Worm (Caenorhabditis elegans) whole organism, dauer: Measurements from ENCODE around the gene iff-2.

Experiments
- unc-62 ChIP-seq: sonication (generic microtip); optimal IDR thresholded peaks from 2 replicates; lab custom pipeline; 2017; ENCODE audit warnings: missing biosample characterization, missing genetic modification reagents, missing genetic modification characterization

Gene iff-2

ce11 chrII:8585036-8585627 lies 24.0 kb upstream of the iff-2 start, which contains the start of gene F54C9.11:
F54C9.11 (minus strand) TSS chrII:8585086.
- TF ChIP-seq unc-62, result no peak

- TF ChIP-seq unc-62, result no peak
These were observed 21.9 kb upstream of the iff-2 start for ce11 chrII:8583035-8583434.

ce11 chrII:8581700-8582099 lies 20.5 kb upstream of the iff-2 start, which contains the start of gene arl-1:
arl-1 (plus strand) TSS chrII:8582000.
- no peak for TF ChIP-seq unc-62

ce11 chrII:8577509-8578099 lies 16.4 kb upstream of the iff-2 start, which contains the start of gene F54C9.9:
F54C9.9 (plus strand) TSS chrII:8578049.
- no peak for TF ChIP-seq unc-62

- TF ChIP-seq unc-62, result no peak
These were observed 14.0 kb upstream of the iff-2 start, which contains the start of gene puf-5 for ce11 chrII:8575184-8575583. puf-5 (plus strand) TSS chrII:8575541.

- no peak for TF ChIP-seq unc-62
These were observed 11.9 kb upstream of the iff-2 start, which contains the start of gene F54C9.7 for ce11 chrII:8573044-8573443. F54C9.7 (plus strand) TSS chrII:8573344.

ce11 chrII:8570977-8571376 lies 9.8 kb upstream of the iff-2 start, which contains the start of gene bcs-1:
bcs-1 (plus strand) TSS chrII:8571085.
- no peak for TF ChIP-seq unc-62

ce11 chrII:8569038-8569977 lies 8.1 kb upstream of the iff-2 start, which contains the start of the genes col-38 and rpl-5:
col-38 (minus strand) TSS chrII:8569088.
rpl-5 (plus strand) TSS chrII:8569927.
- TF ChIP-seq unc-62, result no peak

- TF ChIP-seq unc-62, result no peak
These were observed 7.2 kb upstream of the iff-2 start for ce11 chrII:8568234-8568969.

- TF ChIP-seq unc-62, result no peak
These were observed 5.7 kb upstream of the iff-2 start, which contains the start of gene F54C9.3 for ce11 chrII:8566806-8567266. F54C9.3 (minus strand) TSS chrII:8566856.

- TF ChIP-seq unc-62, result no peak
These were observed 4.9 kb upstream of the iff-2 start, which contains the start of gene stc-1 for ce11 chrII:8566039-8566438. stc-1 (minus strand) TSS chrII:8566139.

- TF ChIP-seq unc-62, result no peak
These were observed 835 bp upstream of the iff-2 start, which contains the start of gene F54C9.14 for ce11 chrII:8562002-8562401. F54C9.14 (plus strand) TSS chrII:8562302.

ce11 chrII:8559188-8559587 lies 2.0 kb downstream of the iff-2 start:
- TF ChIP-seq unc-62, result no peak

ce11 chrII:8556166-8556565 lies 5.0 kb downstream of the iff-2 start, which contains the start of gene glb-27:
glb-27 (minus strand) TSS chrII:8556266.
- TF ChIP-seq unc-62, result no peak

ce11 chrII:8554568-8554967 lies 6.6 kb downstream of the iff-2 start:
- no peak for TF ChIP-seq unc-62

- no peak for TF ChIP-seq unc-62
These were observed 10.1 kb downstream of the iff-2 start for ce11 chrII:8551100-8551499.
